Worm (Caenorhabditis elegans) whole organism, mixed stage, embryonic: ENCODE data around the gene T04B2.8.
"Not testable (repeated sequence)": the region's sequence is repeated elsewhere in the genome, so short reads cannot be mapped to it uniquely, and the experiment has no call there.

Experiments used
- M03D4.4 ChIP-seq: sonication (generic microtip); optimal IDR thresholded peaks from 2 replicates; lab custom pipeline; 2017; ENCODE audit warnings: mild to moderate bottlenecking, missing genetic modification characterization, missing compliant biosample characterization
- bed-3 ChIP-seq: fragments of 200-800 bp; sonication (Bioruptor generic); optimal IDR thresholded peaks from 3 replicates; lab custom pipeline; 2018; ENCODE audit warnings: mild to moderate bottlenecking, missing genetic modification characterization, moderate library complexity, missing compliant biosample characterization
- blmp-1 ChIP-seq: fragments of 150-350 bp; optimal IDR thresholded peaks from 2 replicates; lab custom pipeline; 2014; ENCODE audit warnings: missing biosample characterization, missing genetic modification characterization
- ceh-39 ChIP-seq: fragments of 150-350 bp; optimal IDR thresholded peaks from 2 replicates; lab custom pipeline; 2014; ENCODE audit warnings: missing biosample characterization, missing genetic modification characterization
- ceh-83 ChIP-seq: fragments of 200-800 bp; sonication (Bioruptor generic); optimal IDR thresholded peaks from 2 replicates; lab custom pipeline; 2018; ENCODE audit warnings: mild to moderate bottlenecking, missing genetic modification characterization, missing compliant biosample characterization
- ces-1 ChIP-seq: fragments of 150-350 bp; optimal IDR thresholded peaks from 2 replicates; lab custom pipeline; 2014; ENCODE audit warnings: missing biosample characterization, missing genetic modification reagents, missing genetic modification characterization
- cnd-1 ChIP-seq: fragments of 200-800 bp; sonication (Bioruptor generic); optimal IDR thresholded peaks from 2 replicates; lab custom pipeline; 2018; ENCODE audit warnings: mild to moderate bottlenecking, missing genetic modification characterization, missing compliant biosample characterization
- drap-1 ChIP-seq: fragments of 200-800 bp; sonication (Bioruptor generic); optimal IDR thresholded peaks from 3 replicates; lab custom pipeline; 2018; ENCODE audit warnings: mild to moderate bottlenecking, missing genetic modification characterization, missing compliant biosample characterization
- elt-1 ChIP-seq: sonication (generic microtip); optimal IDR thresholded peaks from 2 replicates; lab custom pipeline; 2017; ENCODE audit warnings: missing genetic modification characterization, mild to moderate bottlenecking, missing compliant biosample characterization, antibody characterized with exemption, moderate library complexity, borderline replicate concordance; ENCODE audit not compliant: insufficient read depth
- elt-3 ChIP-seq: fragments of 150-350 bp; optimal IDR thresholded peaks from 2 replicates; lab custom pipeline; 2014; ENCODE audit warnings: missing biosample characterization, missing genetic modification characterization
- flh-1 ChIP-seq: fragments of 200-800 bp; sonication (Bioruptor generic); optimal IDR thresholded peaks from 2 replicates; lab custom pipeline; 2018; ENCODE audit warnings: mild to moderate bottlenecking, missing genetic modification characterization, moderate library complexity, missing compliant biosample characterization
- ham-2 ChIP-seq: fragments of 200-800 bp; sonication (Bioruptor generic); optimal IDR thresholded peaks from 2 replicates; lab custom pipeline; 2018; ENCODE audit warnings: mild to moderate bottlenecking, missing genetic modification characterization, missing compliant biosample characterization
- hlh-1 ChIP-seq: fragments of 150-350 bp; optimal IDR thresholded peaks from 2 replicates; lab custom pipeline; 2014; ENCODE audit warnings: missing biosample characterization, missing genetic modification reagents, missing genetic modification characterization
- lin-13 ChIP-seq: fragments of 150-350 bp; optimal IDR thresholded peaks from 2 replicates; lab custom pipeline; 2014; ENCODE audit warnings: missing biosample characterization, missing genetic modification characterization
- lin-32 ChIP-seq: fragments of 200-800 bp; sonication (Bioruptor generic); optimal IDR thresholded peaks from 2 replicates; lab custom pipeline; 2018; ENCODE audit warnings: mild to moderate bottlenecking, missing genetic modification characterization, missing compliant biosample characterization
- lsy-2 ChIP-seq: fragments of 150-350 bp; optimal IDR thresholded peaks from 2 replicates; lab custom pipeline; 2014; ENCODE audit warnings: missing biosample characterization, missing genetic modification characterization
- mab-5 ChIP-seq: fragments of 150-350 bp; optimal IDR thresholded peaks from 2 replicates; lab custom pipeline; 2014; ENCODE audit warnings: missing biosample characterization, missing genetic modification characterization
- mep-1 ChIP-seq: fragments of 150-350 bp; optimal IDR thresholded peaks from 2 replicates; lab custom pipeline; 2017; ENCODE audit warnings: missing biosample characterization, missing genetic modification reagents, missing genetic modification characterization, inconsistent platforms
- mls-2 ChIP-seq: sonication (generic microtip); optimal IDR thresholded peaks from 2 replicates; lab custom pipeline; 2016; ENCODE audit warnings: mild to moderate bottlenecking, missing genetic modification characterization, moderate library complexity, missing compliant biosample characterization
- nhr-12 ChIP-seq: fragments of 150-350 bp; optimal IDR thresholded peaks from 2 replicates; lab custom pipeline; 2014; ENCODE audit warnings: missing biosample characterization, missing genetic modification characterization
- nhr-2 ChIP-seq: fragments of 150-350 bp; optimal IDR thresholded peaks from 2 replicates; lab custom pipeline; 2014; ENCODE audit warnings: missing biosample characterization, missing genetic modification characterization
- nhr-237 ChIP-seq: fragments of 150-350 bp; optimal IDR thresholded peaks from 2 replicates; lab custom pipeline; 2014; ENCODE audit warnings: missing biosample characterization, missing genetic modification characterization
- nhr-28 ChIP-seq: fragments of 150-350 bp; optimal IDR thresholded peaks from 2 replicates; lab custom pipeline; 2014; ENCODE audit warnings: missing biosample characterization, missing genetic modification characterization
- nhr-76 ChIP-seq: sonication (generic microtip); optimal IDR thresholded peaks from 2 replicates; lab custom pipeline; 2017; ENCODE audit warnings: missing biosample characterization, missing genetic modification characterization
- pha-4 ChIP-seq: fragments of 150-350 bp; optimal IDR thresholded peaks from 2 replicates; lab custom pipeline; 2018; ENCODE audit warnings: missing biosample characterization, missing genetic modification reagents, missing genetic modification characterization
- snpc-4 ChIP-seq: fragments of 150-350 bp; optimal IDR thresholded peaks from 2 replicates; lab custom pipeline; 2014; ENCODE audit warnings: missing biosample characterization, missing genetic modification characterization
- sptf-1 ChIP-seq: sonication (generic microtip); optimal IDR thresholded peaks from 2 replicates; lab custom pipeline; 2017; ENCODE audit warnings: mild to moderate bottlenecking, missing genetic modification characterization, moderate library complexity, missing compliant biosample characterization
- tbx-8 ChIP-seq: fragments of 200-800 bp; sonication (Bioruptor generic); optimal IDR thresholded peaks from 2 replicates; lab custom pipeline; 2018; ENCODE audit warnings: mild to moderate bottlenecking, missing genetic modification characterization, moderate library complexity, missing compliant biosample characterization
- unc-120 ChIP-seq: sonication (generic microtip); optimal IDR thresholded peaks from 2 replicates; lab custom pipeline; 2017; ENCODE audit warnings: missing genetic modification characterization, missing compliant biosample characterization; ENCODE audit not compliant: poor library complexity, severe bottlenecking
- unc-39 ChIP-seq: fragments of 150-350 bp; optimal IDR thresholded peaks from 2 replicates; lab custom pipeline; 2014; ENCODE audit warnings: missing biosample characterization, missing genetic modification characterization
- unc-62 ChIP-seq: fragments of 150-350 bp; optimal IDR thresholded peaks from 2 replicates; lab custom pipeline; 2014; ENCODE audit warnings: missing biosample characterization, missing genetic modification reagents, missing genetic modification characterization
- zip-8 ChIP-seq: fragments of 150-350 bp; optimal IDR thresholded peaks from 2 replicates; lab custom pipeline; 2014; ENCODE audit warnings: missing biosample characterization, missing genetic modification characterization
- ztf-11 ChIP-seq: fragments of 150-350 bp; optimal IDR thresholded peaks from 2 replicates; lab custom pipeline; 2014; ENCODE audit warnings: missing biosample characterization, missing genetic modification characterization

Gene T04B2.8

ce11 chrIV:10036966-10037365 lies 14.0 kb downstream of the T04B2.8 start, which contains the start of gene F44D12.10:
Gene F44D12.10, minus strand, starts transcription at chrIV:10037066.
- TF ChIP-seq drap-1: no peak
- TF ChIP-seq ceh-39 (tag; lab: Kevin White, UChicago): no peak
- no peak for TF ChIP-seq hlh-1 (tag; lab: Kevin White, UChicago)

- TF ChIP-seq nhr-12 (tag; lab: Kevin White, UChicago): no peak
- no peak for TF ChIP-seq bed-3
- no peak for TF ChIP-seq cnd-1
- TF ChIP-seq lin-32: no peak
- no peak for TF ChIP-seq ham-2 (GFP tag; lab: Kevin White, UChicago)
- TF ChIP-seq nhr-2: no peak
- no peak for TF ChIP-seq lin-13
- no peak for TF ChIP-seq M03D4.4 (tag; lab: Kevin White, UChicago)
- TF ChIP-seq pha-4: no peak
- no peak for TF ChIP-seq snpc-4 (tag; lab: Kevin White, UChicago)
- no peak for TF ChIP-seq ceh-39 (tag; lab: Kevin White, UChicago)
- no peak for TF ChIP-seq drap-1
- no peak for TF ChIP-seq elt-1
- TF ChIP-seq unc-120 (tag; lab: Kevin White, UChicago): no peak
- TF ChIP-seq ceh-83: no peak
These were observed 17.9 kb downstream of the T04B2.8 start, which contains the start of gene F44D12.6 for ce11 chrIV:10033053-10033452. Gene F44D12.6, plus strand, starts transcription at chrIV:10033353.

- not testable (repeated sequence) for TF ChIP-seq hlh-1 (tag; lab: Kevin White, UChicago); blmp-1 (tag; lab: Kevin White, UChicago); ceh-83
These were observed 22.2 kb downstream of the T04B2.8 start, which contains the start of the genes F44D12.16 and msd-2 for ce11 chrIV:10028779-10029178. Gene F44D12.16, plus strand, starts transcription at chrIV:10029079. Gene msd-2, plus strand, starts transcription at chrIV:10029083.

- no peak for TF ChIP-seq zip-8 (tag; lab: Kevin White, UChicago)
These were observed 23.4 kb downstream of the T04B2.8 start, which contains the start of gene gipc-2 for ce11 chrIV:10027566-10027965. Gene gipc-2, minus strand, starts transcription at chrIV:10027666.

- TF ChIP-seq mls-2 (tag; lab: Kevin White, UChicago): no peak
- TF ChIP-seq unc-39 (tag; lab: Kevin White, UChicago): no peak
- TF ChIP-seq mab-5 (tag; lab: Kevin White, UChicago): no peak
- no peak for TF ChIP-seq sptf-1
- no peak for TF ChIP-seq lsy-2 (tag; lab: Kevin White, UChicago)
- no peak for TF ChIP-seq nhr-237 (tag; lab: Kevin White, UChicago)
- TF ChIP-seq nhr-76: no peak
- no peak for TF ChIP-seq lin-13
- TF ChIP-seq M03D4.4 (tag; lab: Kevin White, UChicago): no peak
- TF ChIP-seq ces-1 (GFP tag; lab: Kevin White, UChicago): no peak
- TF ChIP-seq unc-62 (GFP tag; lab: Kevin White, UChicago): no peak
- TF ChIP-seq unc-120 (tag; lab: Kevin White, UChicago): no peak
- TF ChIP-seq zip-8 (tag; lab: Kevin White, UChicago): no peak
- no peak for TF ChIP-seq cnd-1
- no peak for TF ChIP-seq lin-32
- TF ChIP-seq ztf-11: no peak
- TF ChIP-seq blmp-1 (tag; lab: Kevin White, UChicago): no peak
These were observed 24.9 kb downstream of the T04B2.8 start for ce11 chrIV:10026129-10026528.

ce11 chrIV:10022991-10023390 lies 28.0 kb downstream of the T04B2.8 start, which contains the start of gene F44D12.8:
Gene F44D12.8, plus strand, starts transcription at chrIV:10023291.
- TF ChIP-seq nhr-12 (tag; lab: Kevin White, UChicago) (no peak), nhr-2 (no peak), ham-2 (GFP tag; lab: Kevin White, UChicago) (no peak), flh-1 (GFP tag; lab: Kevin White, UChicago) (no peak), bed-3 (no peak), elt-1 (no peak), ces-1 (GFP tag; lab: Kevin White, UChicago) (no peak), nhr-28 (tag; lab: Kevin White, UChicago) (no peak), mep-1 (no peak), nhr-76 (no peak), mls-2 (tag; lab: Kevin White, UChicago) (no peak), elt-3 (no peak), nhr-237 (tag; lab: Kevin White, UChicago) (no peak), tbx-8 (no peak), blmp-1 (tag; lab: Kevin White, UChicago) (no peak), lin-32 (no peak), lin-13 (no peak)
- TF ChIP-seq, all 35 proteins: peak for 0
